Worm (Caenorhabditis elegans): ENCODE data around the gene mltn-10.

The mltn-10 gene

DNA sequence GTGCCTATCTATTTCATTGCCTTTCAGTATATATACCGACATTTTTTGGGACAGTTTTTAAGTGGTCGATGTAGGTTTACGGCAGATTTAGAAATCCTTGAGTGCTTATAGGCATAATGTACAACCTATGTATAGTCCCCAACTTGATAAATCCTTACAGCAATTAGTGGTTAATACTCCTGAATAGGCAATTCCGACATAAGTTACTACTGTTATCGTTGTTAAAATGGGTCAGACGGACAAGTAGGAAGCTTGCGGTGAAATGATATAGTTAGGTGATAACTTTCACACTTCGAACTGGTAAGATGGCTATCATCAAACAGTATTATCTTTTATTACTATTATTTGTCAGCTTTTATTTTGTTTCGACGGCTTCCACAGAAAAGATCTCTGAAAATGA lies at the start of gene mltn-10:
TSS of gene mltn-10 (plus strand) at position 301 of the 400 bp plus-strand sequence.
- TF ChIP-seq nhr-179 (tag; optimal IDR thresholded peaks at IDR 0.05) (no peak), cebp-1 (GFP tag; IDR thresholded peaks at IDR 0.05) (no peak), cebp-1 (tag; optimal IDR thresholded peaks at IDR 0.05) (no peak), F10E7.11 (tag; optimal IDR thresholded peaks at IDR 0.05) (no peak), dpff-1 (tag; optimal IDR thresholded peaks at IDR 0.05) (no peak), rec-8 (tag; optimal IDR thresholded peaks at IDR 0.05) (no peak), lin-40 (tag; optimal IDR thresholded peaks at IDR 0.05) (no peak), ceh-91 (GFP tag; IDR thresholded peaks at IDR 0.05) (no peak), Y79H2A.3 (GFP tag; conservative IDR thresholded peaks at IDR 0.05) (no peak), Y56A3A.18 (GFP tag; IDR thresholded peaks at IDR 0.05) (no peak), attf-6 (GFP tag; IDR thresholded peaks at IDR 0.05) (no peak), tbx-9 (tag; optimal IDR thresholded peaks at IDR 0.05; ENCODE audit: borderline replicate concordance) (no peak), ceh-40 (GFP tag; IDR thresholded peaks at IDR 0.05) (no peak)

DNA sequence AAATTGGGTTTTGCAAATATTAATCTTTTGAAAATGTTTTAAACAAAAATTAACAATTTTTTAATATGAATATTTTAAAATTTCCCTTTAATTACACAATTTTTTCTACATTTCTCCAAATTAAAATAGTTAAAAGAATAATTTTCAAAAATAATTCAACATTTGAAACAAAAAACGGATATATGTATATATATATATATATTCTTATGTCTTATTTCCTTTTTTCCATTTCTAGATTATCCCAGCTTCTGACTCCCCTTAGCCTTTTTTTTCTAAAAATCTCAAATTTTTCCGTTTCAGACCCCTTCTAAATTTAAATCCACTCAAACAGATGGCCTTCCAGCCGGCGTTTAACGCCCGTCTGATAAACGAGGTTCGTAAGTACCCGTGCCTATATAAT lies 49.5 kb upstream of the mltn-10 start, which contains the start of gene madf-5:
TSS of gene madf-5 (plus strand) at position 301 of the 400 bp plus-strand sequence.
- no peak for TF ChIP-seq lsy-27 (tag; optimal IDR thresholded peaks at IDR 0.05; ENCODE audit: borderline replicate concordance, insufficient read depth)

DNA sequence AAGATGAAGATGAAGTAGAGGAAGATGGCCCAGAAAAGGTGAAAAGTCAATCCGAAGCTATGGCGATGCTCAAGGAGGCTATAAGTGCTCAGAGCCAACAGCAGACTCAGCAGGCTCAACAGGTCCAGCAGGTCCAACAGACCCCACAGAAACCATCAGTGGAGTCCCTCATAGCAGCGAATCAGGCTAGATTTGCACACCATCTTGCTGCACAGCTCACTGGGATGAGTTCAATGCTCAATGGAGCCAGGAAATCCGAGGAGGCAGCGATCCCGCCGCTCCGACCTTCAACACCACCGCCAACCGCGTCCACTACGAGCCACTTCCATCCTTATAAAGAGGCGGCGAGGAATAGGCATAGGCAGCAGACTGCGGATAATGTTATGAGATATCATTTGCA lies 48.1 kb upstream of the mltn-10 start:
- no peak for TF ChIP-seq zim-3 (tag; optimal IDR thresholded peaks at IDR 0.05)
- TF ChIP-seq let-526 (GFP tag; IDR thresholded peaks at IDR 0.05) = no peak
- no peak for TF ChIP-seq nhr-80 (tag; optimal IDR thresholded peaks at IDR 0.05)
- TF ChIP-seq snpc-4 (GFP tag; optimal IDR thresholded peaks at IDR 0.05) = no peak
- TF ChIP-seq snpc-4 (tag; optimal IDR thresholded peaks at IDR 0.05) = no peak
- no peak for TF ChIP-seq F33H1.4 (GFP tag; IDR thresholded peaks at IDR 0.05)
- peak; percentile 79 for TF ChIP-seq zfh-2 (GFP tag; conservative IDR thresholded peaks at IDR 0.05)
- TF ChIP-seq nfyb-1 (GFP tag; IDR thresholded peaks at IDR 0.05) = 0 out of 2 replicates have a peak, but pooled peaks have one; percentile 14

DNA sequence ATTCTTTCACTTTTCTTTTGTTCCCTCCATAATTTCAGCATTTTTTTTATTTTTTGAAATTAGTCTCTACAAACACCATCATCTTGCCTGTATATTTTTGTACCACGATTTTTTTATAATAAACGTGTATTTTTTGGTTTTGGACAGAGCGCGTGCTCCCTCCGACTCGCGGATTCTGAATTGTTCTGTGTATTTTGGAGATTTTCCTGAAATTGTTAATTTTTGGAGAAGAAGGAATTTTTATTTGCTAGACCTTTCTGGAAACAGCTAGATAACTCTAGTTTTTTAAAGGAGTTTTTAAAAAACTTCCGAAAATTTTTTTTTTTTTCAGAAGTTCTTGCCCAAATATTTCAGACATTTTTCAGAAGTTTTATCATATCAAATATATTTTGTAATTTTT lies 46.4 kb upstream of the mltn-10 start, which contains the start of gene C01G12.13:
TSS of gene C01G12.13 (plus strand) at position 301 of the 400 bp plus-strand sequence.
- TF ChIP-seq chd-7 (tag; optimal IDR thresholded peaks at IDR 0.05) (no peak), cebp-2 (GFP tag; IDR thresholded peaks at IDR 0.05) (no peak), Y67H2A.10 (GFP tag; conservative IDR thresholded peaks at IDR 0.05) (no peak), nhr-120 (GFP tag; IDR thresholded peaks at IDR 0.05) (no peak)

DNA sequence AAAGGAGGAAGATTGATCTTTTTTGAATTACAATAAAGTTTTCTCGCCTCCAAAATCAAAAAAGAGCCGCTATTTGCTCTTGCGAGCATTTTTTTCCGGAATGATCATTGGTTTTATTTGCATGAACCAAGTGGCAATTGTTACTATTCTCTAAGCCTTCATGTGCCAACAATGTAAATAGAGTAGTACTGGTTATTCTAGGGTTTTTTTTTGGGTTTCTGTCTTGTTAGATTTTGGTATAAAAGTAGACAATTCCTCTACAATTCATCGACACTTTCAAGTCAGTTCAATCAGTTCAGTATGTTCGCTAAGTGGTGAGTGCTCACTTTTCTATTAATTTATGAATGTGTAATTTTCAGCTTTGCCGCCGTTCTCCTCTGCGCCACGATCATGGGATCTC lies 44.8 kb upstream of the mltn-10 start, which contains the start of gene nspb-7:
TSS of gene nspb-7 (plus strand) at position 301 of the 400 bp plus-strand sequence.
- no peak for TF ChIP-seq ceh-79 (tag; optimal IDR thresholded peaks at IDR 0.05)
- TF ChIP-seq madf-3 (GFP tag; IDR thresholded peaks at IDR 0.05) = no peak
- no peak for TF ChIP-seq Y53F4B.3 (GFP tag; IDR thresholded peaks at IDR 0.05)
- no peak for TF ChIP-seq F39B2.1 (GFP tag; IDR thresholded peaks at IDR 0.05)
- TF ChIP-seq B0019.2 (GFP tag; conservative IDR thresholded peaks at IDR 0.05) = no peak

DNA sequence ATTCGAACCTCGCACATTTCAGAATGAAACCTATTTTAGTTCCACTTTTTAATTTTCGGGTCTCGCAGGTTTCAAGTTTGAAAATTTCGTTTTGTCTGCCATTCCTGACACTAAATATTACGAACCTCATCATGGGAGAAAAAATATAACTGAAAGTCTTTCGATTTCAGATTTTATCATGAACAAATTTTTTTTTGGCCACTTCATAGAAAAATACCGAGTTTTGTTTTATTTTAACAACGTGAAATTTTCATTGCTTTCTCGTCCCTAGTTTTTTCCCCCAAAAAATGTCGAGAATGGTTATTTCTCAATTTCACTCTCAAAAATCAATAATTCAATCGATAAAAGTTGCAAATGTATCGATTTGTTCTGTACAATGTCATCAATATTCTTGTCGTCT lies 44.1 kb upstream of the mltn-10 start, which contains the start of gene C01G12.9:
TSS of gene C01G12.9 (plus strand) at position 301 of the 400 bp plus-strand sequence.
- TF ChIP-seq mes-4 (tag; optimal IDR thresholded peaks at IDR 0.05) (no peak), rcor-1 (GFP tag; IDR thresholded peaks at IDR 0.05) (no peak), madf-8 (GFP tag; conservative IDR thresholded peaks at IDR 0.05) (no peak), nhr-90 (tag; optimal IDR thresholded peaks at IDR 0.05) (no peak), sptf-2 (GFP tag; optimal IDR thresholded peaks at IDR 0.05) (no peak), ztf-18 (tag; optimal IDR thresholded peaks at IDR 0.05) (no peak), C17E4.6 (GFP tag; IDR thresholded peaks at IDR 0.05) (no peak), sea-2 (GFP tag; IDR thresholded peaks at IDR 0.05) (no peak), mxl-1 (tag; optimal IDR thresholded peaks at IDR 0.05) (no peak), mcd-1 (GFP tag; IDR thresholded peaks at IDR 0.05) (no peak), F39B2.1 (GFP tag; IDR thresholded peaks at IDR 0.05) (no peak), madf-6 (GFP tag; IDR thresholded peaks at IDR 0.05) (no peak), K12H6.12 (tag; optimal IDR thresholded peaks at IDR 0.05) (no peak)

All from whole organism, young adult.